Worm (Caenorhabditis elegans) whole organism, L4 larva: ENCODE measurements around the gene srx-23.

Source experiments
- F26F4.8 ChIP-seq: fragments of 200-800 bp; sonication (Bioruptor generic); conservative IDR thresholded peaks from 2 replicates; pipeline ENCODE4 v1.3.6; 2022; ENCODE audit warnings: missing genetic modification characterization, missing compliant biosample characterization
- F49E8.2 ChIP-seq: sonication (generic microtip); optimal IDR thresholded peaks from 2 replicates; lab custom pipeline; 2016; ENCODE audit warnings: missing compliant biosample characterization, mild to moderate bottlenecking, missing genetic modification characterization, borderline replicate concordance
- ceh-82 ChIP-seq: sonication (generic microtip); optimal IDR thresholded peaks from 2 replicates; lab custom pipeline; 2017; ENCODE audit warnings: missing biosample characterization, missing genetic modification characterization
- hlh-11 ChIP-seq: fragments of 200-800 bp; sonication (Bioruptor generic); optimal IDR thresholded peaks from 2 replicates; lab custom pipeline; 2018; ENCODE audit warnings: mild to moderate bottlenecking, missing genetic modification characterization, missing compliant biosample characterization
- mdt-29 ChIP-seq: fragments of 200-800 bp; sonication (Bioruptor generic); IDR thresholded peaks from 2 replicates; pipeline ENCODE4 v1.3.6; 2022; ENCODE audit warnings: missing genetic modification reagents, missing genetic modification characterization, missing compliant biosample characterization
- php-3 ChIP-seq: fragments of 200-800 bp; sonication (Bioruptor generic); IDR thresholded peaks from 2 replicates; pipeline ENCODE4 v1.3.6; 2022; ENCODE audit warnings: missing genetic modification reagents, missing genetic modification characterization, missing compliant biosample characterization

DNA sequence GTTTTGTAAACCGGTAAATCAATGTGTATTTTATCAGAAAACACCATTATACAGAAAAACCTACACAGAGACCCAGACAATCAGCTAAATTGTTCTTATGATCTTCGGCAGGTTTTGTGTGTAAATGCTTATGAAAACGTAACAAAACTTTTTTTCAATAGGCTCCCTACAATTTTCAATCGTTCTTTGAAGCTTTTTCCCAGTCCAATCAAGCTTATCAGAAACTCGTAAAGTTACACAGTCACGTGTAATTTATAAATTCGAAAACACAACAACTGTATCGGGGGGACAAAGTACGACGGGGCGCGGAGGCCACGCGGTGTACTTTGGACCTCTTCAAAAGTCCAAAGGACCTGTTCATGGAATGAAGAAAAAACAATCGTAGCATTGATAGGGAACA lies 48.1 kb downstream of the srx-23 start:
- TF ChIP-seq hlh-11 (tag; lab: Kevin White, UChicago) (peak; percentile 92), php-3 (GFP tag; lab: Robert Waterston, UW) (peak; percentile 93), mdt-29 (GFP tag; lab: Robert Waterston, UW) (peak; percentile 86), F26F4.8 (GFP tag; lab: Robert Waterston, UW) (no peak), F49E8.2 (tag; lab: Kevin White, UChicago) (no peak), ceh-82 (tag; lab: Kevin White, UChicago) (no peak)
